Fruit fly (Drosophila melanogaster) whole organism, embryonic: ENCODE measurements around the gene Ctr1A.

Source experiments
- Abd-B ChIP-seq: fragments of 200-800 bp; sonication (Bioruptor generic); optimal IDR thresholded peaks from 2 replicates; lab custom pipeline; 2018; ENCODE audit warnings: missing biosample characterization, mild to moderate bottlenecking, missing genetic modification characterization, moderate library complexity
- CG10431 ChIP-seq: fragments of 200-800 bp; sonication (Bioruptor generic); optimal IDR thresholded peaks from 3 replicates; lab custom pipeline; 2018; ENCODE audit warnings: missing biosample characterization, mild to moderate bottlenecking, missing genetic modification characterization
- CG12299 ChIP-seq: fragments of 200-800 bp; sonication (Bioruptor generic); optimal IDR thresholded peaks from 2 replicates; lab custom pipeline; 2018; ENCODE audit warnings: missing biosample characterization, mild to moderate bottlenecking, missing genetic modification characterization
- CG13775 ChIP-seq: fragments of 200-800 bp; sonication (Bioruptor generic); optimal IDR thresholded peaks from 3 replicates; lab custom pipeline; 2017; ENCODE audit warnings: missing biosample characterization, mild to moderate bottlenecking, missing genetic modification characterization
- CG14050 ChIP-seq: fragments of 200-800 bp; sonication (Bioruptor generic); IDR thresholded peaks from 3 replicates; pipeline ENCODE4 v1.3.6; 2022; ENCODE audit warnings: missing biosample characterization, missing genetic modification characterization
- CG15601 ChIP-seq: fragments of 200-800 bp; sonication (Bioruptor generic); optimal IDR thresholded peaks from 3 replicates; lab custom pipeline; 2019; ENCODE audit warnings: missing biosample characterization, mild to moderate bottlenecking, missing genetic modification characterization, moderate library complexity
- CG2678 ChIP-seq: fragments of 200-800 bp; sonication (Bioruptor generic); optimal IDR thresholded peaks from 3 replicates; lab custom pipeline; 2019; ENCODE audit warnings: missing biosample characterization, mild to moderate bottlenecking, missing genetic modification characterization, moderate library complexity
- CG30403 ChIP-seq: fragments of 200-800 bp; sonication (Bioruptor generic); optimal IDR thresholded peaks from 3 replicates; lab custom pipeline; 2016; ENCODE audit warnings: missing biosample characterization, missing genetic modification characterization
- CG3065 ChIP-seq: fragments of 200-800 bp; sonication (Bioruptor generic); optimal IDR thresholded peaks from 2 replicates; lab custom pipeline; 2016; ENCODE audit warnings: missing biosample characterization, missing genetic modification characterization
- CG4360 ChIP-seq: fragments of 200-800 bp; sonication (Bioruptor generic); IDR thresholded peaks from 2 replicates; pipeline ENCODE4 v1.3.6; 2022; ENCODE audit warnings: missing biosample characterization, missing genetic modification characterization
- CG4424 ChIP-seq: fragments of 200-800 bp; sonication (Bioruptor generic); optimal IDR thresholded peaks from 3 replicates; lab custom pipeline; 2016; ENCODE audit warnings: missing biosample characterization, missing genetic modification characterization
- CG4730 ChIP-seq: fragments of 200-800 bp; sonication (Bioruptor generic); IDR thresholded peaks from 2 replicates; pipeline ENCODE4 v1.3.6; 2022; ENCODE audit warnings: missing biosample characterization, missing genetic modification characterization
- CG4854 ChIP-seq: fragments of 200-800 bp; sonication (Bioruptor generic); optimal IDR thresholded peaks from 2 replicates; lab custom pipeline; 2016; ENCODE audit warnings: missing biosample characterization, missing genetic modification characterization, inconsistent platforms
- CG6765 ChIP-seq: fragments of 200-800 bp; sonication (Bioruptor generic); optimal IDR thresholded peaks from 3 replicates; lab custom pipeline; 2017; ENCODE audit warnings: missing biosample characterization, mild to moderate bottlenecking, missing genetic modification characterization
- CG7372 ChIP-seq: fragments of 200-800 bp; sonication (Bioruptor generic); IDR thresholded peaks from 2 replicates; pipeline ENCODE4 v1.3.6; 2022; ENCODE audit warnings: missing biosample characterization, missing genetic modification characterization
- CG7928 ChIP-seq: fragments of 200-800 bp; sonication (Bioruptor generic); optimal IDR thresholded peaks from 2 replicates; lab custom pipeline; 2017; ENCODE audit warnings: missing biosample characterization, mild to moderate bottlenecking, missing genetic modification characterization
- CG7963 ChIP-seq: fragments of 200-800 bp; sonication (Bioruptor generic); IDR thresholded peaks from 3 replicates; pipeline ENCODE4 v1.3.6; 2022; ENCODE audit warnings: missing biosample characterization, missing genetic modification characterization; ENCODE audit not compliant: partially characterized antibody
- D19A ChIP-seq: fragments of 200-800 bp; optimal IDR thresholded peaks from 3 replicates; lab custom pipeline; 2019; ENCODE audit warnings: missing biosample characterization, mild to moderate bottlenecking, missing genetic modification characterization, moderate library complexity
- Doc3 ChIP-seq: fragments of 200-800 bp; sonication (Bioruptor generic); IDR thresholded peaks from 3 replicates; pipeline ENCODE4 v1.3.6; 2022; ENCODE audit warnings: missing biosample characterization, missing genetic modification characterization; ENCODE audit not compliant: partially characterized antibody
- Dp ChIP-seq: fragments of 200-800 bp; sonication (Bioruptor generic); optimal IDR thresholded peaks from 2 replicates; lab custom pipeline; 2018; ENCODE audit warnings: missing biosample characterization, mild to moderate bottlenecking, missing genetic modification characterization, moderate library complexity
- Dref ChIP-seq: fragments of 200-800 bp; sonication (Bioruptor generic); IDR thresholded peaks from 2 replicates; pipeline ENCODE4 v1.3.6; 2022; ENCODE audit warnings: missing biosample characterization, missing genetic modification characterization
- Hand ChIP-seq: fragments of 200-800 bp; sonication (Bioruptor generic); optimal IDR thresholded peaks from 2 replicates; lab custom pipeline; 2017; ENCODE audit warnings: mild to moderate bottlenecking, missing biosample characterization, missing genetic modification reagents, missing genetic modification characterization
- Hr39 ChIP-seq: fragments of >200 bp; optimal IDR thresholded peaks from 2 replicates; lab custom pipeline; 2017
- MBD-R2 ChIP-seq: fragments of 200-800 bp; sonication (Bioruptor generic); IDR thresholded peaks from 2 replicates; pipeline ENCODE4 v1.3.6; 2022; ENCODE audit warnings: missing biosample characterization, missing genetic modification characterization
- MESR4 ChIP-seq: fragments of 200-800 bp; sonication (Bioruptor generic); optimal IDR thresholded peaks from 2 replicates; lab custom pipeline; 2018; ENCODE audit warnings: missing biosample characterization, mild to moderate bottlenecking, missing genetic modification characterization, moderate library complexity
- Nf-YB ChIP-seq: fragments of 200-800 bp; sonication (Bioruptor generic); optimal IDR thresholded peaks from 3 replicates; lab custom pipeline; 2019; ENCODE audit warnings: missing biosample characterization, mild to moderate bottlenecking, missing genetic modification characterization, moderate library complexity
- Sox100B ChIP-seq: fragments of 200-800 bp; sonication (Bioruptor generic); optimal IDR thresholded peaks from 3 replicates; lab custom pipeline; 2018; ENCODE audit warnings: missing biosample characterization, mild to moderate bottlenecking, missing genetic modification characterization
- Sry-β ChIP-seq: fragments of 200-800 bp; sonication (Bioruptor generic); optimal IDR thresholded peaks from 2 replicates; lab custom pipeline; 2018; ENCODE audit warnings: missing biosample characterization, mild to moderate bottlenecking, missing genetic modification characterization, moderate library complexity
- Xrp1 ChIP-seq: fragments of 200-800 bp; sonication (Bioruptor generic); IDR thresholded peaks from 2 replicates; pipeline ENCODE4 v1.3.6; 2022; ENCODE audit warnings: missing biosample characterization, missing genetic modification characterization
- amos ChIP-seq: fragments of 200-800 bp; sonication (Bioruptor generic); IDR thresholded peaks from 2 replicates; pipeline ENCODE4 v1.3.6; 2022; ENCODE audit warnings: missing biosample characterization, missing genetic modification characterization; ENCODE audit not compliant: partially characterized antibody
- bsh ChIP-seq, 2 experiments: fragments of 200-800 bp; sonication (Bioruptor generic); optimal IDR thresholded peaks; 2 replicates each; lab custom pipeline; 2017 to 2018; ENCODE audit warnings: mild to moderate bottlenecking in 2 of 2, missing biosample characterization in 2 of 2, missing genetic modification characterization in 2 of 2, moderate library complexity in 1 of 2
- dimm ChIP-seq: fragments of 200-800 bp; sonication (Bioruptor generic); IDR thresholded peaks from 2 replicates; pipeline ENCODE4 v1.3.6; 2022; ENCODE audit warnings: missing biosample characterization, missing genetic modification characterization
- dmrt99B ChIP-seq: fragments of 200-800 bp; sonication (Bioruptor generic); optimal IDR thresholded peaks from 2 replicates; lab custom pipeline; 2018; ENCODE audit warnings: missing biosample characterization, mild to moderate bottlenecking, missing genetic modification characterization, moderate library complexity
- eve ChIP-seq, 2 experiments: fragments of >200 bp; optimal IDR thresholded peaks; 2 replicates each; lab custom pipeline; 2017; ENCODE audit warnings: missing biosample characterization in 2 of 2, missing genetic modification characterization in 2 of 2
- gem ChIP-seq: fragments of 200-800 bp; sonication (Bioruptor generic); optimal IDR thresholded peaks from 2 replicates; lab custom pipeline; 2019; ENCODE audit warnings: missing biosample characterization, mild to moderate bottlenecking, missing genetic modification characterization, moderate library complexity
- grau ChIP-seq: fragments of 200-800 bp; optimal IDR thresholded peaks from 3 replicates; lab custom pipeline; 2019; ENCODE audit warnings: missing biosample characterization, mild to moderate bottlenecking, missing genetic modification characterization, moderate library complexity
- grn ChIP-seq: fragments of 200-800 bp; sonication (Bioruptor generic); optimal IDR thresholded peaks from 3 replicates; lab custom pipeline; 2017; ENCODE audit warnings: missing biosample characterization, missing genetic modification characterization
- gsb-n ChIP-seq: fragments of 200-800 bp; sonication (Bioruptor generic); optimal IDR thresholded peaks from 3 replicates; lab custom pipeline; 2018; ENCODE audit warnings: missing biosample characterization, mild to moderate bottlenecking, missing genetic modification characterization
- kni ChIP-seq: fragments of 200-800 bp; sonication (Bioruptor generic); optimal IDR thresholded peaks from 3 replicates; lab custom pipeline; 2017; ENCODE audit warnings: mild to moderate bottlenecking, missing biosample characterization, missing genetic modification reagents, missing genetic modification characterization
- lmd ChIP-seq: fragments of 200-800 bp; sonication (Bioruptor generic); IDR thresholded peaks from 2 replicates; pipeline ENCODE4 v1.3.6; 2022; ENCODE audit warnings: missing biosample characterization, missing genetic modification characterization
- lola ChIP-seq, 3 experiments: fragments of >200 bp in 2 of 3; fragments of 200-800 bp in 1 of 3; sonication (Bioruptor generic) in 1 of 3; optimal IDR thresholded peaks; 2 replicates each; lab custom pipeline; 2017 to 2019; ENCODE audit warnings: missing biosample characterization in 3 of 3, missing genetic modification characterization in 3 of 3, mild to moderate bottlenecking in 1 of 3, moderate library complexity in 1 of 3
- lov ChIP-seq, 2 experiments: fragments of 200-800 bp in 1 of 2; fragments of >200 bp in 1 of 2; sonication (Bioruptor generic) in 1 of 2; IDR thresholded peaks in 1 of 2; optimal IDR thresholded peaks in 1 of 2; 2 replicates in 1 of 2; 3 replicates in 1 of 2; pipeline versions ENCODE4 v1.3.6 to Lab custom; 2017 to 2022; ENCODE audit warnings: missing biosample characterization in 1 of 2, missing genetic modification characterization in 1 of 2
- sima ChIP-seq: fragments of 200-800 bp; sonication (Bioruptor generic); optimal IDR thresholded peaks from 2 replicates; lab custom pipeline; 2016; ENCODE audit warnings: missing biosample characterization, missing genetic modification characterization
- sob ChIP-seq: fragments of 200-800 bp; sonication (Bioruptor generic); IDR thresholded peaks from 2 replicates; pipeline ENCODE4 v1.3.6; 2022; ENCODE audit warnings: missing biosample characterization, missing genetic modification characterization
- stc ChIP-seq: fragments of 200-800 bp; sonication (Bioruptor generic); IDR thresholded peaks from 2 replicates; pipeline ENCODE4 v1.3.6; 2022; ENCODE audit warnings: missing biosample characterization, missing genetic modification characterization
- sug ChIP-seq: fragments of 200-800 bp; optimal IDR thresholded peaks from 2 replicates; lab custom pipeline; 2019; ENCODE audit warnings: missing biosample characterization, mild to moderate bottlenecking, missing genetic modification characterization, moderate library complexity

The Ctr1A gene

dm6 chrX:6703957-6704356 is 42.5 kb downstream of the Ctr1A start:
- TF ChIP-seq bsh (GFP tag; optimal IDR thresholded peaks at IDR 0.05; lab: Kevin White, UChicago) = peak in 1 of 2 experiments; percentile 24
- no peak for TF ChIP-seq dmrt99B

dm6 chrX:6705059-6705802 is 43.8 kb downstream of the Ctr1A start:
- TF ChIP-seq CG13775 (GFP tag; lab: Kevin White, UChicago) = no peak
- TF ChIP-seq CG30403 = no peak
- no peak for TF ChIP-seq amos
- TF ChIP-seq CG4360 (GFP tag; lab: Robert Waterston, UW) = no peak
- 0 out of 2 replicates have a peak, but pooled peaks have one; percentile 4 for TF ChIP-seq lmd (GFP tag; lab: Robert Waterston, UW)
- TF ChIP-seq Dp = no peak
- TF ChIP-seq CG3065 = no peak
- TF ChIP-seq CG7928 (GFP tag; lab: Kevin White, UChicago) = no peak
- TF ChIP-seq CG4854 (GFP tag; lab: Kevin White, UChicago) = no peak
- TF ChIP-seq eve (GFP tag; optimal IDR thresholded peaks at IDR 0.05; lab: Kevin White, UChicago) = peak in 1 of 2 experiments; percentile 2
- no peak for TF ChIP-seq MESR4 (GFP tag; lab: Kevin White, UChicago)
- TF ChIP-seq CG2678 = peak; percentile 51
- TF ChIP-seq Sry-β (GFP tag; lab: Kevin White, UChicago) = no peak
- TF ChIP-seq MBD-R2 = 0 out of 2 replicates have a peak, but pooled peaks have one; percentile 11
- TF ChIP-seq CG4730 (GFP tag; lab: Robert Waterston, UW) = no peak
- peak; percentile 8 for TF ChIP-seq kni (GFP tag; lab: Kevin White, UChicago)
- no peak for TF ChIP-seq CG14050 (GFP tag; lab: Robert Waterston, UW)
- peak; percentile 21 for TF ChIP-seq Sox100B (GFP tag; lab: Kevin White, UChicago)
- no peak for TF ChIP-seq Doc3
- TF ChIP-seq gsb-n = no peak
- TF ChIP-seq CG6765 = no peak
- TF ChIP-seq dimm (GFP tag; lab: Robert Waterston, UW) = no peak
- no peak for TF ChIP-seq sob (GFP tag; lab: Robert Waterston, UW)
- TF ChIP-seq Abd-B (GFP tag; lab: Kevin White, UChicago) = no peak
- TF ChIP-seq grau (tag; lab: Kevin White, UChicago) = peak; percentile 81
- no peak for TF ChIP-seq stc
- TF ChIP-seq lola (GFP tag; optimal IDR thresholded peaks at IDR 0.05; lab: Kevin White, UChicago) = peak in 1 of 3 experiments; percentile 17
- TF ChIP-seq Dref (GFP tag; lab: Robert Waterston, UW) = no peak
- no peak for TF ChIP-seq lov (optimal IDR thresholded peaks at IDR 0.05; lab: Kevin White, UChicago)
- no peak for TF ChIP-seq lov (GFP tag; IDR thresholded peaks at IDR 0.05; lab: Robert Waterston, UW)
- TF ChIP-seq gem = peak; percentile 18
- no peak for TF ChIP-seq CG10431 (GFP tag; lab: Kevin White, UChicago)
- no peak for TF ChIP-seq CG7963 (GFP tag; lab: Robert Waterston, UW)
- TF ChIP-seq Hr39 (lab: Kevin White, UChicago) = no peak
- peak; percentile 3 for TF ChIP-seq CG4424
- TF ChIP-seq CG12299 (tag; lab: Kevin White, UChicago) = no peak
- TF ChIP-seq grn (GFP tag; lab: Kevin White, UChicago) = peak; percentile 52
- TF ChIP-seq sug = peak; percentile 46
- no peak for TF ChIP-seq Nf-YB (GFP tag; lab: Kevin White, UChicago)
- TF ChIP-seq Xrp1 (GFP tag; lab: Robert Waterston, UW) = no peak
- no peak for TF ChIP-seq D19A (tag; lab: Kevin White, UChicago)
- peak in 1 of 2 experiments; percentile 11 for TF ChIP-seq bsh (GFP tag; optimal IDR thresholded peaks at IDR 0.05; lab: Kevin White, UChicago)
- TF ChIP-seq sima (GFP tag; lab: Kevin White, UChicago) = no peak
- TF ChIP-seq CG15601 (tag; lab: Kevin White, UChicago) = no peak
- no peak for TF ChIP-seq CG7372 (GFP tag; lab: Robert Waterston, UW)
- TF ChIP-seq Hand (GFP tag; lab: Kevin White, UChicago) = no peak
